Worm (Caenorhabditis elegans) whole organism, L4 larva: ENCODE results near the gene C25G6.4.
A peak's percentile ranks its signal among the peaks of the same experiment; 100 is the strongest.

Source experiments
- F10B5.3 ChIP-seq: sonication (generic microtip); optimal IDR thresholded peaks from 2 replicates; lab custom pipeline; 2016; ENCODE audit warnings: mild to moderate bottlenecking, missing genetic modification characterization, missing compliant biosample characterization
- F26F4.8 ChIP-seq: fragments of 200-800 bp; sonication (Bioruptor generic); conservative IDR thresholded peaks from 2 replicates; pipeline ENCODE4 v1.3.6; 2022; ENCODE audit warnings: missing genetic modification characterization, missing compliant biosample characterization
- F44E2.7 ChIP-seq: fragments of 200-800 bp; sonication (Bioruptor generic); IDR thresholded peaks from 2 replicates; pipeline ENCODE4 v2.1.2; 2022; ENCODE audit warnings: missing genetic modification characterization, missing compliant biosample characterization
- F49E8.2 ChIP-seq: sonication (generic microtip); optimal IDR thresholded peaks from 2 replicates; lab custom pipeline; 2016; ENCODE audit warnings: missing compliant biosample characterization, mild to moderate bottlenecking, missing genetic modification characterization, borderline replicate concordance
- R02D3.7 ChIP-seq: fragments of 150-350 bp; sonication (generic microtip); optimal IDR thresholded peaks from 3 replicates; lab custom pipeline; 2014; ENCODE audit warnings: missing biosample characterization, missing genetic modification characterization
- aha-1 ChIP-seq: fragments of 150-350 bp; peaks from one replicate; lab custom pipeline; 2014; ENCODE audit warnings: missing biosample characterization, missing genetic modification characterization
- arid-1 ChIP-seq: fragments of 200-800 bp; sonication (Bioruptor generic); conservative IDR thresholded peaks from 2 replicates; pipeline ENCODE4 v1.3.6; 2022; ENCODE audit warnings: missing genetic modification reagents, missing genetic modification characterization, missing compliant biosample characterization
- ces-1 ChIP-seq: fragments of 150-350 bp; sonication (generic microtip); optimal IDR thresholded peaks from 4 replicates; lab custom pipeline; 2014; ENCODE audit warnings: missing biosample characterization, missing genetic modification reagents, missing genetic modification characterization
- cey-2 ChIP-seq: sonication (generic microtip); optimal IDR thresholded peaks from 3 replicates; lab custom pipeline; 2017; ENCODE audit warnings: missing genetic modification characterization, mild to moderate bottlenecking, missing compliant biosample characterization, antibody characterized with exemption, borderline replicate concordance; ENCODE audit not compliant: insufficient read depth
- ctbp-1 ChIP-seq: fragments of 200-800 bp; sonication (Bioruptor generic); IDR thresholded peaks from 2 replicates; pipeline ENCODE4 v1.3.6; 2022; ENCODE audit warnings: missing genetic modification reagents, missing genetic modification characterization, missing compliant biosample characterization
- daf-16 ChIP-seq, 3 experiments: sonication (generic microtip); optimal IDR thresholded peaks; 2 replicates each; lab custom pipeline; 2016 to 2017; ENCODE audit warnings: missing genetic modification characterization in 3 of 3, missing genetic modification reagents in 3 of 3, mild to moderate bottlenecking in 2 of 3, missing compliant biosample characterization in 2 of 3, missing biosample characterization in 1 of 3, moderate library complexity in 1 of 3
- daf-8 ChIP-seq: fragments of 200-800 bp; sonication (Bioruptor generic); IDR thresholded peaks from 2 replicates; pipeline ENCODE4 v1.3.6; 2022; ENCODE audit warnings: missing genetic modification characterization, missing compliant biosample characterization
- dmd-8 ChIP-seq: fragments of 200-800 bp; sonication (Bioruptor generic); IDR thresholded peaks from 2 replicates; pipeline ENCODE4 v1.3.6; 2022; ENCODE audit warnings: missing genetic modification characterization, missing compliant biosample characterization
- dmd-9 ChIP-seq: fragments of 200-800 bp; sonication (Bioruptor generic); IDR thresholded peaks from 2 replicates; pipeline ENCODE4 v1.3.6; 2022; ENCODE audit warnings: missing genetic modification reagents, missing genetic modification characterization, missing compliant biosample characterization
- dpl-1 ChIP-seq: fragments of 150-350 bp; optimal IDR thresholded peaks from 2 replicates; lab custom pipeline; 2014; ENCODE audit warnings: missing biosample characterization, missing genetic modification reagents, missing genetic modification characterization
- dve-1 ChIP-seq: sonication (generic microtip); optimal IDR thresholded peaks from 2 replicates; lab custom pipeline; 2017; ENCODE audit warnings: antibody characterized with exemption, mild to moderate bottlenecking, missing genetic modification characterization, missing compliant biosample characterization; ENCODE audit not compliant: insufficient read depth
- fkh-10 ChIP-seq: fragments of 150-350 bp; optimal IDR thresholded peaks from 2 replicates; lab custom pipeline; 2014; ENCODE audit warnings: missing biosample characterization, missing genetic modification reagents, missing genetic modification characterization
- fos-1 ChIP-seq: fragments of 150-350 bp; optimal IDR thresholded peaks from 2 replicates; lab custom pipeline; 2014; ENCODE audit warnings: missing biosample characterization, missing genetic modification characterization
- jun-1 ChIP-seq: fragments of 150-350 bp; optimal IDR thresholded peaks from 2 replicates; lab custom pipeline; 2014; ENCODE audit warnings: missing biosample characterization, missing genetic modification reagents, missing genetic modification characterization
- lin-15B ChIP-seq: fragments of 150-350 bp; sonication (generic microtip); optimal IDR thresholded peaks from 3 replicates; lab custom pipeline; 2014; ENCODE audit warnings: missing biosample characterization, missing genetic modification characterization
- lin-39 ChIP-seq: fragments of 150-350 bp; optimal IDR thresholded peaks from 2 replicates; lab custom pipeline; 2014; ENCODE audit warnings: missing biosample characterization, missing genetic modification reagents, missing genetic modification characterization
- mes-2 ChIP-seq: sonication (generic microtip); optimal IDR thresholded peaks from 2 replicates; lab custom pipeline; 2016; ENCODE audit warnings: missing genotype, mild to moderate bottlenecking, missing genetic modification characterization, missing compliant biosample characterization; ENCODE audit not compliant: poor library complexity, severe bottlenecking
- nhr-11 ChIP-seq: fragments of 150-350 bp; optimal IDR thresholded peaks from 2 replicates; lab custom pipeline; 2014; ENCODE audit warnings: missing biosample characterization, missing genetic modification characterization
- nhr-28 ChIP-seq: fragments of 150-350 bp; optimal IDR thresholded peaks from 2 replicates; lab custom pipeline; 2014; ENCODE audit warnings: missing biosample characterization, missing genetic modification characterization
- nhr-6 ChIP-seq: fragments of 150-350 bp; optimal IDR thresholded peaks from 2 replicates; lab custom pipeline; 2014; ENCODE audit warnings: missing biosample characterization, missing genetic modification characterization
- nhr-76 ChIP-seq: fragments of 150-350 bp; optimal IDR thresholded peaks from 2 replicates; lab custom pipeline; 2014; ENCODE audit warnings: missing biosample characterization, missing genetic modification characterization
- set-16 ChIP-seq: fragments of 200-800 bp; sonication (Bioruptor generic); IDR thresholded peaks from 2 replicates; pipeline ENCODE4 v1.3.6; 2022; ENCODE audit warnings: missing genetic modification reagents, missing genetic modification characterization, missing compliant biosample characterization
- snpc-4 ChIP-seq: fragments of 150-350 bp; optimal IDR thresholded peaks from 2 replicates; lab custom pipeline; 2014; ENCODE audit warnings: missing biosample characterization, missing genetic modification characterization
- unc-130 ChIP-seq: sonication (generic microtip); optimal IDR thresholded peaks from 2 replicates; lab custom pipeline; 2016; ENCODE audit warnings: missing genetic modification reagents, missing genetic modification characterization, missing compliant biosample characterization
- unc-62 ChIP-seq, 3 experiments: fragments of 150-350 bp in 1 of 3; sonication (generic microtip); optimal IDR thresholded peaks in 2 of 3; peaks in 1 of 3; 1 replicate in 1 of 3; 2 replicates in 2 of 3; lab custom pipeline; 2014 to 2017; ENCODE audit warnings: missing biosample characterization in 3 of 3, missing genetic modification characterization in 3 of 3, missing genetic modification reagents in 3 of 3, missing genotype in 1 of 3
- vab-7 ChIP-seq: fragments of 200-800 bp; sonication (Bioruptor generic); IDR thresholded peaks from 2 replicates; pipeline ENCODE4 v1.3.6; 2022; ENCODE audit warnings: missing genetic modification reagents, missing genetic modification characterization, missing compliant biosample characterization
- zfp-3 ChIP-seq: fragments of 200-800 bp; sonication (Bioruptor generic); conservative IDR thresholded peaks from 2 replicates; pipeline ENCODE4 v1.3.6; 2022; ENCODE audit warnings: missing genetic modification reagents, missing genetic modification characterization, missing compliant biosample characterization
- zip-2 ChIP-seq: fragments of 150-350 bp; optimal IDR thresholded peaks from 2 replicates; lab custom pipeline; 2014; ENCODE audit warnings: missing biosample characterization, missing genetic modification characterization

C25G6.4 gene

ce11 chrX:1232074-1232473 is 17.6 kb downstream of the C25G6.4 start:
- TF ChIP-seq nhr-28 (tag; lab: Kevin White, UChicago) (peak; percentile 17), arid-1 (no peak), unc-130 (GFP tag; lab: Kevin White, UChicago) (no peak)

- TF ChIP-seq daf-8 (GFP tag; lab: Robert Waterston, UW) (no peak), fkh-10 (GFP tag; lab: Kevin White, UChicago) (no peak), vab-7 (no peak), F44E2.7 (GFP tag; lab: Robert Waterston, UW) (no peak), zip-2 (tag; lab: Kevin White, UChicago) (no peak), cey-2 (tag; lab: Kevin White, UChicago) (no peak)
Measured at ce11 chrX:1230658-1231057, 19.0 kb downstream of the C25G6.4 start, which contains the start of gene C46H3.2. C46H3.2 (minus strand) TSS chrX:1230758.

- TF ChIP-seq dve-1, result peak; percentile 1
- peak; percentile 21 for TF ChIP-seq nhr-6 (tag; lab: Kevin White, UChicago)
- no peak for TF ChIP-seq lin-39 (tag; lab: Kevin White, UChicago)
- no peak for TF ChIP-seq mes-2 (tag; lab: Kevin White, UChicago)
- TF ChIP-seq F49E8.2 (tag; lab: Kevin White, UChicago), result no peak
Measured at ce11 chrX:1223841-1224240, 25.8 kb downstream of the C25G6.4 start.

ce11 chrX:1223089-1223488 is 26.5 kb downstream of the C25G6.4 start:
- TF ChIP-seq aha-1 (peak; percentile 75), zfp-3 (no peak)

ce11 chrX:1222391-1222790 is 27.2 kb downstream of the C25G6.4 start:
- peak in 1 of 2 experiments; percentile 76 for TF ChIP-seq unc-62 (GFP tag; optimal IDR thresholded peaks at IDR 0.05 in 1 of 2; lab: Kevin White, UChicago)
- no peak for TF ChIP-seq unc-62 (tag; optimal IDR thresholded peaks at IDR 0.05; lab: Kevin White, UChicago)
- no peak for TF ChIP-seq set-16 (GFP tag; lab: Robert Waterston, UW)
- no peak for TF ChIP-seq aha-1
- TF ChIP-seq unc-130 (GFP tag; lab: Kevin White, UChicago), result no peak
- no peak for TF ChIP-seq F10B5.3 (tag; lab: Kevin White, UChicago)
- no peak for TF ChIP-seq fkh-10 (GFP tag; lab: Kevin White, UChicago)
- no peak for TF ChIP-seq daf-16 (GFP tag; optimal IDR thresholded peaks at IDR 0.05; lab: Kevin White, UChicago)
- TF ChIP-seq daf-16 (tag; optimal IDR thresholded peaks at IDR 0.05; lab: Kevin White, UChicago), result no peak
- TF ChIP-seq nhr-6 (tag; lab: Kevin White, UChicago), result peak; percentile 29
- TF ChIP-seq fos-1 (tag; lab: Kevin White, UChicago), result no peak
- no peak for TF ChIP-seq nhr-76 (tag; lab: Kevin White, UChicago)
- peak; percentile 5 for TF ChIP-seq mes-2 (tag; lab: Kevin White, UChicago)
- TF ChIP-seq lin-15B, result no peak

ce11 chrX:1218457-1218856 is 31.2 kb downstream of the C25G6.4 start:
- TF ChIP-seq aha-1 (peak; percentile 92), dmd-8 (GFP tag; lab: Robert Waterston, UW) (no peak)

- TF ChIP-seq snpc-4 (tag; lab: Kevin White, UChicago) (no peak), fkh-10 (GFP tag; lab: Kevin White, UChicago) (peak; percentile 87), lin-15B (no peak), ces-1 (GFP tag; lab: Kevin White, UChicago) (peak; percentile 44), jun-1 (no peak), R02D3.7 (tag; lab: Kevin White, UChicago) (no peak), nhr-11 (tag; lab: Kevin White, UChicago) (no peak), dmd-9 (GFP tag; lab: Robert Waterston, UW) (no peak), dpl-1 (GFP tag; lab: Kevin White, UChicago) (no peak), F26F4.8 (no peak), ctbp-1 (GFP tag; lab: Robert Waterston, UW) (0 out of 2 replicates have a peak, but pooled peaks have one; percentile 23)
Measured at ce11 chrX:1216833-1217232, 32.8 kb downstream of the C25G6.4 start.
